Fruit fly (Drosophila melanogaster) whole organism, embryonic: ENCODE results near the gene CG43089.

ENCODE experiments used
- Atf-2 ChIP-seq: fragments of 200-800 bp; sonication (Bioruptor generic); optimal IDR thresholded peaks from 2 replicates; lab custom pipeline; 2016; ENCODE audit warnings: missing biosample characterization, missing genetic modification characterization
- CG10147 ChIP-seq: fragments of 200-800 bp; sonication (Bioruptor generic); optimal IDR thresholded peaks from 2 replicates; lab custom pipeline; 2019; ENCODE audit warnings: missing biosample characterization, mild to moderate bottlenecking, missing genetic modification characterization, moderate library complexity
- CG11085 ChIP-seq: fragments of 200-800 bp; sonication (Bioruptor generic); IDR thresholded peaks from 2 replicates; pipeline ENCODE4 v1.3.6; 2022; ENCODE audit warnings: missing biosample characterization, missing genetic modification characterization
- CG11247 ChIP-seq: fragments of 200-800 bp; sonication (Bioruptor generic); IDR thresholded peaks from 2 replicates; pipeline ENCODE4 v1.3.6; 2022; ENCODE audit warnings: missing biosample characterization, missing genetic modification characterization
- CG12219 ChIP-seq: fragments of 200-800 bp; sonication (Bioruptor generic); optimal IDR thresholded peaks from 3 replicates; lab custom pipeline; 2018; ENCODE audit warnings: missing biosample characterization, mild to moderate bottlenecking, missing genetic modification characterization
- CG1233 ChIP-seq: fragments of 200-800 bp; sonication (Bioruptor generic); optimal IDR thresholded peaks from 4 replicates; lab custom pipeline; 2018; ENCODE audit warnings: missing biosample characterization, mild to moderate bottlenecking, missing genetic modification characterization
- CG14014 ChIP-seq: fragments of 200-800 bp; sonication (Bioruptor generic); IDR thresholded peaks from 2 replicates; pipeline ENCODE4 v1.3.6; 2022; ENCODE audit warnings: missing biosample characterization, missing genetic modification characterization
- CG15514 ChIP-seq: fragments of 200-800 bp; sonication (Bioruptor generic); optimal IDR thresholded peaks from 3 replicates; lab custom pipeline; 2017; ENCODE audit warnings: missing biosample characterization, missing genetic modification characterization, mild to moderate bottlenecking, moderate library complexity, missing genetic modification reagents
- CG16813 ChIP-seq: fragments of 200-800 bp; sonication (Bioruptor generic); IDR thresholded peaks from 3 replicates; pipeline ENCODE4 v1.3.6; 2022; ENCODE audit warnings: missing biosample characterization, missing genetic modification characterization; ENCODE audit not compliant: partially characterized antibody
- CG17361 ChIP-seq: fragments of 200-800 bp; sonication (Bioruptor generic); IDR thresholded peaks from 3 replicates; pipeline ENCODE4 v1.3.6; 2022; ENCODE audit warnings: missing biosample characterization, missing genetic modification characterization
- CG17385 ChIP-seq: fragments of 200-800 bp; sonication (Bioruptor generic); optimal IDR thresholded peaks from 3 replicates; lab custom pipeline; 2018; ENCODE audit warnings: missing biosample characterization, mild to moderate bottlenecking, missing genetic modification characterization
- CG18619 ChIP-seq: fragments of 200-800 bp; sonication (Bioruptor generic); optimal IDR thresholded peaks from 3 replicates; lab custom pipeline; 2017; ENCODE audit warnings: missing biosample characterization, mild to moderate bottlenecking, missing genetic modification characterization
- CG34376 ChIP-seq: fragments of 200-800 bp; sonication (Bioruptor generic); optimal IDR thresholded peaks from 2 replicates; lab custom pipeline; 2018; ENCODE audit warnings: missing biosample characterization, mild to moderate bottlenecking, missing genetic modification characterization
- CG7556 ChIP-seq: fragments of 200-800 bp; sonication (Bioruptor generic); optimal IDR thresholded peaks from 2 replicates; lab custom pipeline; 2017; ENCODE audit warnings: missing biosample characterization, mild to moderate bottlenecking, missing genetic modification characterization
- CG7839 ChIP-seq: fragments of 200-800 bp; sonication (Bioruptor generic); optimal IDR thresholded peaks from 3 replicates; lab custom pipeline; 2018; ENCODE audit warnings: missing biosample characterization, mild to moderate bottlenecking, missing genetic modification characterization, moderate library complexity
- CG9876 ChIP-seq: fragments of 200-800 bp; sonication (Bioruptor generic); optimal IDR thresholded peaks from 2 replicates; lab custom pipeline; 2016; ENCODE audit warnings: missing biosample characterization, missing genetic modification characterization
- Dek ChIP-seq: fragments of 200-800 bp; sonication (Bioruptor generic); optimal IDR thresholded peaks from 3 replicates; lab custom pipeline; 2019; ENCODE audit warnings: missing biosample characterization, mild to moderate bottlenecking, missing genetic modification characterization, moderate library complexity
- Drgx ChIP-seq: fragments of 200-800 bp; sonication (Bioruptor generic); IDR thresholded peaks from 2 replicates; pipeline ENCODE4 v1.3.6; 2022; ENCODE audit warnings: missing biosample characterization, missing genetic modification characterization
- ERR ChIP-seq: fragments of 200-800 bp; sonication (Bioruptor generic); optimal IDR thresholded peaks from 2 replicates; lab custom pipeline; 2016; ENCODE audit warnings: missing biosample characterization, missing genetic modification characterization
- HmgZ ChIP-seq: fragments of 200-800 bp; sonication (Bioruptor generic); optimal IDR thresholded peaks from 2 replicates; lab custom pipeline; 2018; ENCODE audit warnings: missing biosample characterization, mild to moderate bottlenecking, missing genetic modification characterization
- Jarid2 ChIP-seq: fragments of 200-800 bp; sonication (Bioruptor generic); optimal IDR thresholded peaks from 3 replicates; lab custom pipeline; 2017; ENCODE audit warnings: mild to moderate bottlenecking, missing biosample characterization, missing genetic modification reagents, missing genetic modification characterization
- Med ChIP-seq: fragments of 200-800 bp; sonication (Bioruptor generic); peaks from one replicate; lab custom pipeline; 2016; ENCODE audit warnings: missing biosample characterization, missing genetic modification characterization, mild to moderate bottlenecking, inconsistent platforms, moderate library complexity
- Myb ChIP-seq: fragments of 200-800 bp; sonication (Bioruptor generic); optimal IDR thresholded peaks from 2 replicates; lab custom pipeline; 2016; ENCODE audit warnings: missing biosample characterization, missing genetic modification characterization
- NC2α ChIP-seq: fragments of 200-800 bp; sonication (Bioruptor generic); optimal IDR thresholded peaks from 2 replicates; lab custom pipeline; 2016; ENCODE audit warnings: missing biosample characterization, missing genetic modification characterization
- NFAT ChIP-seq: fragments of 200-800 bp; sonication (Bioruptor generic); IDR thresholded peaks from 2 replicates; pipeline ENCODE4 v1.3.6; 2022; ENCODE audit warnings: missing biosample characterization, missing genetic modification characterization
- Nf-YA ChIP-seq: fragments of 200-800 bp; sonication (Bioruptor generic); IDR thresholded peaks from 2 replicates; pipeline ENCODE4 v1.3.6; 2022; ENCODE audit warnings: missing biosample characterization, missing genetic modification characterization
- Nf-YB ChIP-seq: fragments of 200-800 bp; sonication (Bioruptor generic); optimal IDR thresholded peaks from 3 replicates; lab custom pipeline; 2019; ENCODE audit warnings: missing biosample characterization, mild to moderate bottlenecking, missing genetic modification characterization, moderate library complexity
- Nf-YC ChIP-seq: fragments of 200-800 bp; optimal IDR thresholded peaks from 3 replicates; lab custom pipeline; 2019; ENCODE audit warnings: missing biosample characterization, mild to moderate bottlenecking, missing genetic modification characterization, moderate library complexity
- Pdp1 ChIP-seq, 2 experiments: fragments of 200-800 bp; sonication (Bioruptor generic); optimal IDR thresholded peaks; 3 replicates each; lab custom pipeline; 2016; ENCODE audit warnings: missing biosample characterization in 2 of 2, missing genetic modification characterization in 2 of 2, mild to moderate bottlenecking in 1 of 2, moderate library complexity in 1 of 2
- Tbp ChIP-seq: fragments of >200 bp; optimal IDR thresholded peaks from 2 replicates; lab custom pipeline; 2018; ENCODE audit warnings: missing biosample characterization, missing genetic modification characterization
- ash1 ChIP-seq: fragments of 200-800 bp; sonication (Bioruptor generic); optimal IDR thresholded peaks from 2 replicates; lab custom pipeline; 2018; ENCODE audit warnings: missing biosample characterization, mild to moderate bottlenecking, missing genetic modification characterization
- crol ChIP-seq: fragments of 200-800 bp; sonication (Bioruptor generic); IDR thresholded peaks from 2 replicates; pipeline ENCODE4 v1.3.6; 2022; ENCODE audit warnings: missing biosample characterization, missing genetic modification characterization
- dmrt99B ChIP-seq: fragments of 200-800 bp; sonication (Bioruptor generic); optimal IDR thresholded peaks from 2 replicates; lab custom pipeline; 2018; ENCODE audit warnings: missing biosample characterization, mild to moderate bottlenecking, missing genetic modification characterization, moderate library complexity
- exex ChIP-seq: fragments of 200-800 bp; sonication (Bioruptor generic); optimal IDR thresholded peaks from 4 replicates; lab custom pipeline; 2018; ENCODE audit warnings: missing biosample characterization, mild to moderate bottlenecking, missing genetic modification characterization, moderate library complexity
- eyg ChIP-seq: fragments of 200-800 bp; sonication (Bioruptor generic); optimal IDR thresholded peaks from 3 replicates; lab custom pipeline; 2016; ENCODE audit warnings: missing biosample characterization, missing genetic modification characterization
- gfzf ChIP-seq: fragments of 200-800 bp; sonication (Bioruptor generic); optimal IDR thresholded peaks from 2 replicates; lab custom pipeline; 2016; ENCODE audit warnings: missing biosample characterization, mild to moderate bottlenecking, missing genetic modification characterization, moderate library complexity
- hkb ChIP-seq, 2 experiments: fragments of 200-800 bp in 1 of 2; fragments of >200 bp in 1 of 2; sonication (Bioruptor generic) in 1 of 2; IDR thresholded peaks in 1 of 2; optimal IDR thresholded peaks in 1 of 2; 2 replicates each; pipeline versions ENCODE4 v1.3.6 to Lab custom; 2017 to 2022; ENCODE audit warnings: missing biosample characterization in 1 of 2, missing genetic modification characterization in 1 of 2
- lilli ChIP-seq: fragments of 200-800 bp; sonication (Bioruptor generic); optimal IDR thresholded peaks from 3 replicates; lab custom pipeline; 2016; ENCODE audit warnings: missing biosample characterization, missing genetic modification characterization
- lmd ChIP-seq: fragments of 200-800 bp; sonication (Bioruptor generic); IDR thresholded peaks from 2 replicates; pipeline ENCODE4 v1.3.6; 2022; ENCODE audit warnings: missing biosample characterization, missing genetic modification characterization
- mirr ChIP-seq: fragments of 200-800 bp; sonication (Bioruptor generic); optimal IDR thresholded peaks from 3 replicates; lab custom pipeline; 2018; ENCODE audit warnings: missing biosample characterization, mild to moderate bottlenecking, missing genetic modification characterization
- phol ChIP-seq: fragments of 200-800 bp; sonication (Bioruptor generic); optimal IDR thresholded peaks from 3 replicates; lab custom pipeline; 2018; ENCODE audit warnings: missing biosample characterization, mild to moderate bottlenecking, missing genetic modification characterization, moderate library complexity
- sd ChIP-seq: fragments of 200-800 bp; sonication (Bioruptor generic); optimal IDR thresholded peaks from 3 replicates; lab custom pipeline; 2018; ENCODE audit warnings: missing biosample characterization, mild to moderate bottlenecking, missing genetic modification characterization, moderate library complexity
- sens ChIP-seq: fragments of 200-800 bp; sonication (Bioruptor generic); peaks from one replicate; lab custom pipeline; 2016; ENCODE audit warnings: missing biosample characterization, missing genetic modification characterization
- sens-2 ChIP-seq: fragments of 200-800 bp; sonication (Bioruptor generic); IDR thresholded peaks from 2 replicates; pipeline ENCODE4 v1.3.6; 2022; ENCODE audit warnings: missing biosample characterization, missing genetic modification characterization
- sug ChIP-seq: fragments of 200-800 bp; optimal IDR thresholded peaks from 2 replicates; lab custom pipeline; 2019; ENCODE audit warnings: missing biosample characterization, mild to moderate bottlenecking, missing genetic modification characterization, moderate library complexity
- vnd ChIP-seq: fragments of 200-800 bp; sonication (Bioruptor generic); IDR thresholded peaks from 3 replicates; pipeline ENCODE4 v1.3.6; 2022; ENCODE audit warnings: missing biosample characterization, missing genetic modification characterization; ENCODE audit not compliant: partially characterized antibody
- zfh1 ChIP-seq: fragments of 200-800 bp; sonication (Bioruptor generic); IDR thresholded peaks from 3 replicates; pipeline ENCODE4 v1.3.6; 2022; ENCODE audit warnings: missing biosample characterization, missing genetic modification characterization

CG43089 gene

dm6 chr3L:3758603-3759002, 44.8 kb downstream of the CG43089 start:
- TF ChIP-seq sug = peak; percentile 41
- peak; percentile 35 for TF ChIP-seq sens (GFP tag; lab: Kevin White, UChicago)
- TF ChIP-seq mirr (GFP tag; lab: Kevin White, UChicago) = peak; percentile 49
- TF ChIP-seq sd = peak; percentile 8
- peak; percentile 88 for TF ChIP-seq exex (tag; lab: Kevin White, UChicago)
- TF ChIP-seq CG34376 (GFP tag; lab: Kevin White, UChicago) = peak; percentile 18
- no peak for TF ChIP-seq Drgx (GFP tag; lab: Robert Waterston, UW)
- TF ChIP-seq sens-2 (GFP tag; lab: Robert Waterston, UW) = no peak
- TF ChIP-seq Pdp1 (GFP tag; optimal IDR thresholded peaks at IDR 0.05; lab: Kevin White, UChicago) = peak in 1 of 2 experiments; percentile 55
- TF ChIP-seq Nf-YB (GFP tag; lab: Kevin White, UChicago) = peak; percentile 2

- TF ChIP-seq CG17361 (GFP tag; lab: Robert Waterston, UW) (peak; percentile 37; the same call in 1 of the 3 replicates), CG7556 (GFP tag; lab: Kevin White, UChicago) (peak; percentile 4), CG14014 (GFP tag; lab: Robert Waterston, UW) (peak; percentile 56; the same call in 1 of the 2 replicates), gfzf (no peak), dmrt99B (peak; percentile 43), ash1 (GFP tag; lab: Kevin White, UChicago) (no peak), Med (GFP tag; lab: Kevin White, UChicago) (peak; percentile 80), HmgZ (peak; percentile 6), eyg (GFP tag; lab: Kevin White, UChicago) (peak; percentile 3), Dek (tag; lab: Kevin White, UChicago) (peak; percentile 22), CG10147 (GFP tag; lab: Kevin White, UChicago) (peak; percentile 31), NFAT (0 out of 2 replicates have a peak, but pooled peaks have one; percentile 17), CG17385 (GFP tag; lab: Kevin White, UChicago) (peak; percentile 19), Nf-YC (no peak), CG15514 (GFP tag; lab: Kevin White, UChicago) (peak; percentile 33), Myb (GFP tag; lab: Kevin White, UChicago) (peak; percentile 13), Atf-2 (GFP tag; lab: Kevin White, UChicago) (no peak), CG11247 (GFP tag; lab: Robert Waterston, UW) (peak; percentile 7; the same call in 1 of the 2 replicates), CG1233 (GFP tag; lab: Kevin White, UChicago) (no peak), mirr (GFP tag; lab: Kevin White, UChicago) (peak; percentile 24), phol (tag; lab: Kevin White, UChicago) (peak; percentile 0), NC2α (GFP tag; lab: Kevin White, UChicago) (no peak), Jarid2 (no peak), hkb (optimal IDR thresholded peaks at IDR 0.05; lab: Kevin White, UChicago) (no peak), hkb (GFP tag; IDR thresholded peaks at IDR 0.05; lab: Robert Waterston, UW) (peak; percentile 57; the same call in 1 of the 2 replicates), lilli (GFP tag; lab: Kevin White, UChicago) (peak; percentile 31), vnd (GFP tag; lab: Robert Waterston, UW) (no peak), CG9876 (no peak), CG18619 (GFP tag; lab: Kevin White, UChicago) (peak; percentile 20), CG11085 (GFP tag; lab: Robert Waterston, UW) (0 out of 2 replicates have a peak, but pooled peaks have one; percentile 34), Nf-YA (GFP tag; lab: Robert Waterston, UW) (no peak), CG7839 (peak; percentile 49), crol (GFP tag; lab: Robert Waterston, UW) (peak; percentile 71), lmd (GFP tag; lab: Robert Waterston, UW) (peak; percentile 58), CG12219 (GFP tag; lab: Kevin White, UChicago) (no peak), sd (peak; percentile 96), CG16813 (no peak), zfh1 (GFP tag; lab: Robert Waterston, UW) (peak; percentile 46; the same call in 1 of the 3 replicates), Tbp (GFP tag; lab: Kevin White, UChicago) (no peak), ERR (GFP tag; lab: Kevin White, UChicago) (no peak)
Measured at dm6 chr3L:3760395-3760997, 46.7 kb downstream of the CG43089 start.
